Fruit fly (Drosophila melanogaster): ENCODE measurements around the gene Hakai.

The Hakai gene

dm6 chr2L:19533247-19533646 is 49.0 kb downstream of the Hakai start, which contains the start of gene CG33116 (continued):
- TF ChIP-seq sob (GFP tag; IDR thresholded peaks at IDR 0.05), result peak; percentile 89
- peak; percentile 85 for TF ChIP-seq gem (tag; optimal IDR thresholded peaks at IDR 0.05)
- TF ChIP-seq CG6272 (GFP tag; IDR thresholded peaks at IDR 0.05), result peak; percentile 30; the same call in 1 of the 2 replicates
- TF ChIP-seq ro (GFP tag; IDR thresholded peaks at IDR 0.05), result peak; percentile 40; the same call in 1 of the 2 replicates
- TF ChIP-seq CG12219 (GFP tag; optimal IDR thresholded peaks at IDR 0.05), result peak; percentile 74
- TF ChIP-seq nerfin-2 (GFP tag; IDR thresholded peaks at IDR 0.05; ENCODE audit: partially characterized antibody), result 0 out of 2 replicates have a peak, but pooled peaks have one; percentile 15
- peak; percentile 66 to 80 for TF ChIP-seq bsh (GFP tag; optimal IDR thresholded peaks at IDR 0.05)
- peak; percentile 80 for TF ChIP-seq CG17359 (tag; optimal IDR thresholded peaks at IDR 0.05)
- TF ChIP-seq CG2199 (GFP tag; IDR thresholded peaks at IDR 0.05), result peak; percentile 89; the same call in 2 of the 3 replicates
- peak; percentile 82 for TF ChIP-seq Ptx1 (GFP tag; IDR thresholded peaks at IDR 0.05)
- peak; percentile 46 for TF ChIP-seq psq (GFP tag; optimal IDR thresholded peaks at IDR 0.05)
- peak; percentile 36 for TF ChIP-seq kay (GFP tag; optimal IDR thresholded peaks at IDR 0.05)
- peak; percentile 81 for TF ChIP-seq CG12155 (GFP tag; optimal IDR thresholded peaks at IDR 0.05)
- TF ChIP-seq CG11398 (GFP tag; optimal IDR thresholded peaks at IDR 0.05), result peak; percentile 60
- TF ChIP-seq mld (GFP tag; IDR thresholded peaks at IDR 0.05; ENCODE audit: partially characterized antibody), result no peak
- no peak for TF ChIP-seq CG2129 (GFP tag; IDR thresholded peaks at IDR 0.05; ENCODE audit: partially characterized antibody)
- no peak for TF ChIP-seq fd102C (GFP tag; optimal IDR thresholded peaks at IDR 0.05)
- TF ChIP-seq repo (GFP tag; optimal IDR thresholded peaks at IDR 0.05), result peak; percentile 82
- TF ChIP-seq CHES-1-like (GFP tag; optimal IDR thresholded peaks at IDR 0.05), result peak; percentile 81
- peak; percentile 74 for TF ChIP-seq CG13296 (GFP tag; optimal IDR thresholded peaks at IDR 0.05)
- TF ChIP-seq CG18599 (GFP tag; optimal IDR thresholded peaks at IDR 0.05), result peak; percentile 83
- TF ChIP-seq lab (GFP tag; optimal IDR thresholded peaks at IDR 0.05), result peak; percentile 90
- TF ChIP-seq Chrac-16 (GFP tag; optimal IDR thresholded peaks at IDR 0.05), result peak; percentile 81
- peak; percentile 65 for TF ChIP-seq CG9817 (tag; optimal IDR thresholded peaks at IDR 0.05)
- peak; percentile 80 for TF ChIP-seq unpg (GFP tag; optimal IDR thresholded peaks at IDR 0.05)
- peak; percentile 81 for TF ChIP-seq bab2 (GFP tag; optimal IDR thresholded peaks at IDR 0.05)
- no peak for TF ChIP-seq CG14667 (GFP tag; IDR thresholded peaks at IDR 0.05)
- TF ChIP-seq D (optimal IDR thresholded peaks at IDR 0.05), result no peak
- peak; percentile 63 for TF ChIP-seq D (GFP tag; optimal IDR thresholded peaks at IDR 0.05)
- TF ChIP-seq HmgD (GFP tag; optimal IDR thresholded peaks at IDR 0.05), result peak; percentile 70
- TF ChIP-seq Nf-YC (tag; optimal IDR thresholded peaks at IDR 0.05), result peak; percentile 51
- TF ChIP-seq dm (GFP tag; optimal IDR thresholded peaks at IDR 0.05), result peak; percentile 75
- TF ChIP-seq hb (GFP tag; IDR thresholded peaks at IDR 0.05; ENCODE audit: partially characterized antibody), result no peak
- peak; percentile 87 for TF ChIP-seq tin (GFP tag; optimal IDR thresholded peaks at IDR 0.05)
- TF ChIP-seq CG7556 (GFP tag; optimal IDR thresholded peaks at IDR 0.05), result peak; percentile 79
- peak; percentile 85 for TF ChIP-seq zfh1 (GFP tag; IDR thresholded peaks at IDR 0.05)
- peak; percentile 63 for TF ChIP-seq pzg (GFP tag; optimal IDR thresholded peaks at IDR 0.05)
- TF ChIP-seq CG11093 (GFP tag; IDR thresholded peaks at IDR 0.05), result peak; percentile 20; the same call in 1 of the 3 replicates
- TF ChIP-seq chn (GFP tag; optimal IDR thresholded peaks at IDR 0.05), result peak; percentile 90
- peak; percentile 80 for TF ChIP-seq Max (GFP tag; optimal IDR thresholded peaks at IDR 0.05)
- TF ChIP-seq CG8944 (GFP tag; optimal IDR thresholded peaks at IDR 0.05), result peak; percentile 87
- TF ChIP-seq MTF-1 (GFP tag; optimal IDR thresholded peaks at IDR 0.05; ENCODE audit: borderline replicate concordance), result peak; percentile 77
- peak; percentile 82 for TF ChIP-seq Meics (GFP tag; optimal IDR thresholded peaks at IDR 0.05)
- 0 out of 2 replicates have a peak, but pooled peaks have one; percentile 32 for TF ChIP-seq CG10959 (GFP tag; IDR thresholded peaks at IDR 0.05)
- TF ChIP-seq ftz-f1 (GFP tag; optimal IDR thresholded peaks at IDR 0.05), result peak; percentile 39
- TF ChIP-seq Dref (GFP tag; IDR thresholded peaks at IDR 0.05), result peak; percentile 35; the same call in 1 of the 2 replicates
- TF ChIP-seq peb (GFP tag; IDR thresholded peaks at IDR 0.05), result peak; percentile 24; the same call in 1 of the 2 replicates
- TF ChIP-seq CG3838 (GFP tag; optimal IDR thresholded peaks at IDR 0.05), result peak; percentile 29
- TF ChIP-seq zen2 (GFP tag; IDR thresholded peaks at IDR 0.05; ENCODE audit: partially characterized antibody), result no peak
- peak; percentile 49 for TF ChIP-seq trh (GFP tag; optimal IDR thresholded peaks at IDR 0.05)

Measured in whole organism, embryonic.